Fruit fly (Drosophila melanogaster) whole organism, embryonic: ENCODE results near the gene CG7953.
A peak's percentile ranks its signal among the peaks of the same experiment; 100 is the strongest.

ENCODE experiments used
- Asciz ChIP-seq: fragments of 200-800 bp; sonication (Bioruptor generic); optimal IDR thresholded peaks from 2 replicates; lab custom pipeline; 2017; ENCODE audit warnings: missing biosample characterization, mild to moderate bottlenecking, missing genetic modification characterization, missing genetic modification reagents
- Bdp1 ChIP-seq: fragments of 200-800 bp; sonication (Bioruptor generic); optimal IDR thresholded peaks from 3 replicates; lab custom pipeline; 2016; ENCODE audit warnings: missing biosample characterization, missing genetic modification characterization
- CG1024 ChIP-seq: fragments of 200-800 bp; sonication (Bioruptor generic); IDR thresholded peaks from 2 replicates; pipeline ENCODE4 v1.3.6; 2022; ENCODE audit warnings: missing biosample characterization, missing genetic modification characterization
- CG10267 ChIP-seq: fragments of 200-800 bp; sonication (Bioruptor generic); optimal IDR thresholded peaks from 2 replicates; lab custom pipeline; 2018; ENCODE audit warnings: missing biosample characterization, mild to moderate bottlenecking, missing genetic modification characterization, moderate library complexity
- CG10321 ChIP-seq: fragments of 200-800 bp; sonication (Bioruptor generic); IDR thresholded peaks from 2 replicates; pipeline ENCODE4 v1.3.6; 2022; ENCODE audit warnings: missing biosample characterization, missing genetic modification characterization
- CG10959 ChIP-seq: fragments of 200-800 bp; sonication (Bioruptor generic); IDR thresholded peaks from 2 replicates; pipeline ENCODE4 v1.3.6; 2022; ENCODE audit warnings: missing biosample characterization, missing genetic modification characterization
- CG11398 ChIP-seq: fragments of 200-800 bp; sonication (Bioruptor generic); optimal IDR thresholded peaks from 2 replicates; lab custom pipeline; 2016; ENCODE audit warnings: missing biosample characterization, missing genetic modification characterization
- CG12659 ChIP-seq: fragments of 200-800 bp; sonication (Bioruptor generic); optimal IDR thresholded peaks from 3 replicates; lab custom pipeline; 2017; ENCODE audit warnings: mild to moderate bottlenecking, missing biosample characterization, missing genetic modification reagents, missing genetic modification characterization
- CG13123 ChIP-seq: fragments of 200-800 bp; sonication (Bioruptor generic); optimal IDR thresholded peaks from 2 replicates; lab custom pipeline; 2016; ENCODE audit warnings: missing biosample characterization, missing genetic modification characterization
- CG14014 ChIP-seq: fragments of 200-800 bp; sonication (Bioruptor generic); IDR thresholded peaks from 2 replicates; pipeline ENCODE4 v1.3.6; 2022; ENCODE audit warnings: missing biosample characterization, missing genetic modification characterization
- CG14965 ChIP-seq: fragments of 200-800 bp; sonication (Bioruptor generic); optimal IDR thresholded peaks from 2 replicates; lab custom pipeline; 2016; ENCODE audit warnings: missing biosample characterization, missing genetic modification characterization, borderline replicate concordance
- CG15269 ChIP-seq: fragments of 200-800 bp; sonication (Bioruptor generic); optimal IDR thresholded peaks from 2 replicates; lab custom pipeline; 2018; ENCODE audit warnings: missing biosample characterization, mild to moderate bottlenecking, missing genetic modification characterization, moderate library complexity
- CG1603 ChIP-seq: fragments of 200-800 bp; sonication (Bioruptor generic); optimal IDR thresholded peaks from 2 replicates; lab custom pipeline; 2019; ENCODE audit warnings: missing biosample characterization, mild to moderate bottlenecking, missing genetic modification characterization, moderate library complexity
- CG16815 ChIP-seq: fragments of 200-800 bp; sonication (Bioruptor generic); optimal IDR thresholded peaks from 3 replicates; lab custom pipeline; 2017; ENCODE audit warnings: missing biosample characterization, mild to moderate bottlenecking, missing genetic modification characterization
- CG17385 ChIP-seq: fragments of 200-800 bp; sonication (Bioruptor generic); optimal IDR thresholded peaks from 3 replicates; lab custom pipeline; 2018; ENCODE audit warnings: missing biosample characterization, mild to moderate bottlenecking, missing genetic modification characterization
- CG18619 ChIP-seq: fragments of 200-800 bp; sonication (Bioruptor generic); optimal IDR thresholded peaks from 3 replicates; lab custom pipeline; 2017; ENCODE audit warnings: missing biosample characterization, mild to moderate bottlenecking, missing genetic modification characterization
- CG2678 ChIP-seq: fragments of 200-800 bp; sonication (Bioruptor generic); optimal IDR thresholded peaks from 3 replicates; lab custom pipeline; 2019; ENCODE audit warnings: missing biosample characterization, mild to moderate bottlenecking, missing genetic modification characterization, moderate library complexity
- CG2712 ChIP-seq: fragments of 200-800 bp; optimal IDR thresholded peaks from 3 replicates; lab custom pipeline; 2019; ENCODE audit warnings: missing biosample characterization, mild to moderate bottlenecking, missing genetic modification characterization, moderate library complexity
- CG2875 ChIP-seq: fragments of 200-800 bp; sonication (Bioruptor generic); optimal IDR thresholded peaks from 2 replicates; lab custom pipeline; 2017; ENCODE audit warnings: missing biosample characterization, mild to moderate bottlenecking, missing genetic modification characterization, missing genetic modification reagents
- CG3726 ChIP-seq: fragments of 200-800 bp; sonication (Bioruptor generic); IDR thresholded peaks from 3 replicates; pipeline ENCODE4, ENCODE4 v1.3.6; 2022; ENCODE audit warnings: missing biosample characterization, missing genetic modification characterization
- CG43689 ChIP-seq: fragments of 200-800 bp; sonication (Bioruptor generic); IDR thresholded peaks from 2 replicates; pipeline ENCODE4 v1.3.6; 2022; ENCODE audit warnings: missing biosample characterization, missing genetic modification characterization
- CG6254 ChIP-seq: fragments of 200-800 bp; sonication (Bioruptor generic); optimal IDR thresholded peaks from 3 replicates; lab custom pipeline; 2017; ENCODE audit warnings: mild to moderate bottlenecking, missing biosample characterization, missing genetic modification reagents, missing genetic modification characterization
- CG6854 ChIP-seq: fragments of 200-800 bp; sonication (Bioruptor generic); optimal IDR thresholded peaks from 3 replicates; lab custom pipeline; 2017; ENCODE audit warnings: missing biosample characterization, mild to moderate bottlenecking, missing genetic modification characterization
- CG9609 ChIP-seq: fragments of 200-800 bp; sonication (Bioruptor generic); optimal IDR thresholded peaks from 3 replicates; lab custom pipeline; 2016; ENCODE audit warnings: missing biosample characterization, missing genetic modification characterization
- D19A ChIP-seq: fragments of 200-800 bp; optimal IDR thresholded peaks from 3 replicates; lab custom pipeline; 2019; ENCODE audit warnings: missing biosample characterization, mild to moderate bottlenecking, missing genetic modification characterization, moderate library complexity
- Hey ChIP-seq: fragments of 200-800 bp; sonication (Bioruptor generic); optimal IDR thresholded peaks from 3 replicates; lab custom pipeline; 2018; ENCODE audit warnings: missing biosample characterization, mild to moderate bottlenecking, missing genetic modification characterization
- Lpt ChIP-seq: fragments of >200 bp; optimal IDR thresholded peaks from 2 replicates; lab custom pipeline; 2018; ENCODE audit warnings: missing biosample characterization, missing genetic modification characterization
- Mrtf ChIP-seq: fragments of 200-800 bp; sonication (Bioruptor generic); IDR thresholded peaks from 3 replicates; pipeline ENCODE4 v1.3.6; 2022; ENCODE audit warnings: missing biosample characterization, missing genetic modification characterization
- NC2α ChIP-seq: fragments of 200-800 bp; sonication (Bioruptor generic); optimal IDR thresholded peaks from 2 replicates; lab custom pipeline; 2016; ENCODE audit warnings: missing biosample characterization, missing genetic modification characterization
- Rfx ChIP-seq: fragments of 200-800 bp; sonication (Bioruptor generic); IDR thresholded peaks from 2 replicates; pipeline ENCODE4 v1.3.6; 2022; ENCODE audit warnings: missing biosample characterization, missing genetic modification characterization
- Sox100B ChIP-seq: fragments of 200-800 bp; sonication (Bioruptor generic); optimal IDR thresholded peaks from 3 replicates; lab custom pipeline; 2018; ENCODE audit warnings: missing biosample characterization, mild to moderate bottlenecking, missing genetic modification characterization
- Spps ChIP-seq: fragments of 200-800 bp; sonication (Bioruptor generic); optimal IDR thresholded peaks from 2 replicates; lab custom pipeline; 2018; ENCODE audit warnings: missing biosample characterization, mild to moderate bottlenecking, missing genetic modification characterization
- Xbp1 ChIP-seq: fragments of 200-800 bp; sonication (Bioruptor generic); optimal IDR thresholded peaks from 3 replicates; lab custom pipeline; 2016; ENCODE audit warnings: missing biosample characterization, mild to moderate bottlenecking, missing genetic modification characterization
- YL-1 ChIP-seq: fragments of 200-800 bp; sonication (Bioruptor generic); optimal IDR thresholded peaks from 3 replicates; lab custom pipeline; 2017; ENCODE audit warnings: missing biosample characterization, mild to moderate bottlenecking, missing genetic modification characterization
- ab ChIP-seq: fragments of 200-800 bp; sonication (Bioruptor generic); optimal IDR thresholded peaks from 2 replicates; lab custom pipeline; 2016; ENCODE audit warnings: missing biosample characterization, missing genetic modification characterization
- cad ChIP-seq: fragments of >200 bp; optimal IDR thresholded peaks from 2 replicates; lab custom pipeline; 2017; ENCODE audit warnings: missing biosample characterization, missing genetic modification characterization
- cg ChIP-seq: fragments of 200-800 bp; sonication (Bioruptor generic); optimal IDR thresholded peaks from 3 replicates; lab custom pipeline; 2019; ENCODE audit warnings: missing biosample characterization, mild to moderate bottlenecking, missing genetic modification characterization, moderate library complexity
- ci ChIP-seq: fragments of 200-800 bp; sonication (Bioruptor generic); IDR thresholded peaks from 3 replicates; pipeline ENCODE4 v1.3.6; 2022; ENCODE audit warnings: missing biosample characterization, missing genetic modification characterization
- dmrt11E ChIP-seq: fragments of 200-800 bp; sonication (Bioruptor generic); optimal IDR thresholded peaks from 3 replicates; lab custom pipeline; 2018; ENCODE audit warnings: missing biosample characterization, mild to moderate bottlenecking, missing genetic modification characterization, moderate library complexity
- dysf ChIP-seq: fragments of 200-800 bp; sonication (Bioruptor generic); IDR thresholded peaks from 3 replicates; pipeline ENCODE4 v1.3.6; 2022; ENCODE audit warnings: missing biosample characterization, missing genetic modification characterization
- fd102C ChIP-seq: fragments of 200-800 bp; sonication (Bioruptor generic); optimal IDR thresholded peaks from 2 replicates; lab custom pipeline; 2018; ENCODE audit warnings: missing biosample characterization, mild to moderate bottlenecking, missing genetic modification characterization, moderate library complexity
- gt ChIP-seq: fragments of 200-800 bp; sonication (Bioruptor generic); IDR thresholded peaks from 2 replicates; pipeline ENCODE4 v1.3.6; 2022; ENCODE audit warnings: missing biosample characterization, missing genetic modification characterization
- h ChIP-seq: fragments of >200 bp; optimal IDR thresholded peaks from 2 replicates; lab custom pipeline; 2017
- insv ChIP-seq, 2 experiments: fragments of 200-800 bp; sonication (Bioruptor generic); optimal IDR thresholded peaks; 3 replicates each; lab custom pipeline; 2016 to 2018; ENCODE audit warnings: missing biosample characterization in 2 of 2, missing genetic modification characterization in 2 of 2
- jing ChIP-seq: fragments of 200-800 bp; sonication (Bioruptor generic); optimal IDR thresholded peaks from 2 replicates; lab custom pipeline; 2018; ENCODE audit warnings: missing biosample characterization, mild to moderate bottlenecking, missing genetic modification characterization
- kah ChIP-seq: fragments of 200-800 bp; sonication (Bioruptor generic); optimal IDR thresholded peaks from 2 replicates; lab custom pipeline; 2018; ENCODE audit warnings: missing biosample characterization, mild to moderate bottlenecking, missing genetic modification characterization
- onecut ChIP-seq: fragments of 200-800 bp; sonication (Bioruptor generic); IDR thresholded peaks from 2 replicates; pipeline ENCODE4 v1.3.6; 2022; ENCODE audit warnings: missing biosample characterization, missing genetic modification characterization
- peb ChIP-seq: fragments of 200-800 bp; sonication (Bioruptor generic); IDR thresholded peaks from 2 replicates; pipeline ENCODE4 v1.3.6; 2022; ENCODE audit warnings: missing biosample characterization, missing genetic modification characterization
- pros ChIP-seq: fragments of 200-800 bp; sonication (Bioruptor generic); optimal IDR thresholded peaks from 3 replicates; lab custom pipeline; 2019; ENCODE audit warnings: missing biosample characterization, mild to moderate bottlenecking, missing genetic modification characterization, moderate library complexity
- slp2 ChIP-seq: fragments of 200-800 bp; sonication (Bioruptor generic); optimal IDR thresholded peaks from 2 replicates; lab custom pipeline; 2016; ENCODE audit warnings: missing biosample characterization, missing genetic modification characterization
- twi ChIP-seq: fragments of 200-800 bp; optimal IDR thresholded peaks from 2 replicates; lab custom pipeline; 2019; ENCODE audit warnings: missing biosample characterization, mild to moderate bottlenecking, missing genetic modification characterization, moderate library complexity
- zen ChIP-seq: fragments of 200-800 bp; sonication (Bioruptor generic); optimal IDR thresholded peaks from 3 replicates; lab custom pipeline; 2018; ENCODE audit warnings: missing biosample characterization, mild to moderate bottlenecking, missing genetic modification characterization, moderate library complexity

CG7953 gene

DNA sequence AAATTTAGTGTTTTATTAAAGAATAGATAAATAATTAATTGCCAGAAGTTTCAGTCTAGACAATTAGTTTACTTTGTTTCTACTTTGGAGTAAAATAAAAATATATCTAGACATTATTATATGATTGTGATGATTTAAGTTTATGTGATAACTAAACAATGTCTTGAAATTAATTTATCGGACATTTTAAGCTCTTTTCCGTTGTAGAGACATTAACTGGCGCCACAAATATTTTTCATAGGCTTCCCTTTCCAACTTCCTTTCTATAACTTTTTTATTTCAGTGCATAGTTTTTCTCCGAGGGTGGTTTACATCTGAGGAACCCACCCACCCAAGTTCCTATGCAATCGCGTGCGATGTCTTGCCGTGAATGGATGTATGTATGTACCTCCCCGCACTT lies 29.0 kb downstream of the CG7953 start (continued):
- TF ChIP-seq fd102C (GFP tag; lab: Kevin White, UChicago) (no peak), kah (no peak), CG11398 (GFP tag; lab: Kevin White, UChicago) (no peak), pros (GFP tag; lab: Kevin White, UChicago) (peak; percentile 70), CG13123 (GFP tag; lab: Kevin White, UChicago) (no peak), CG10321 (no peak), Asciz (peak; percentile 41), CG1024 (GFP tag; lab: Robert Waterston, UW) (no peak), D19A (peak; percentile 18), CG2678 (tag; lab: Kevin White, UChicago) (peak; percentile 56), Hey (tag; lab: Kevin White, UChicago) (no peak), h (lab: Kevin White, UChicago) (no peak), Bdp1 (GFP tag; lab: Kevin White, UChicago) (no peak), YL-1 (GFP tag; lab: Kevin White, UChicago) (no peak), ab (GFP tag; lab: Kevin White, UChicago) (no peak), jing (GFP tag; lab: Kevin White, UChicago) (no peak), onecut (GFP tag; lab: Robert Waterston, UW) (no peak), CG14014 (GFP tag; lab: Robert Waterston, UW) (no peak), gt (no peak), CG16815 (GFP tag; lab: Kevin White, UChicago) (no peak), slp2 (GFP tag; lab: Kevin White, UChicago) (no peak), CG6854 (no peak), CG9609 (no peak), CG6254 (GFP tag; lab: Kevin White, UChicago) (peak; percentile 36), Rfx (no peak), dysf (GFP tag; lab: Robert Waterston, UW) (no peak), CG17385 (GFP tag; lab: Kevin White, UChicago) (peak; percentile 12), insv (GFP tag; optimal IDR thresholded peaks at IDR 0.05; lab: Kevin White, UChicago) (no peak), cg (GFP tag; lab: Kevin White, UChicago) (no peak), CG3726 (GFP tag; lab: Robert Waterston, UW) (no peak), CG43689 (GFP tag; lab: Robert Waterston, UW) (no peak), cad (GFP tag; lab: Kevin White, UChicago) (no peak), Mrtf (GFP tag; lab: Robert Waterston, UW) (no peak), NC2α (GFP tag; lab: Kevin White, UChicago) (no peak), peb (GFP tag; lab: Robert Waterston, UW) (no peak), zen (tag; lab: Kevin White, UChicago) (no peak), Spps (tag; lab: Kevin White, UChicago) (no peak), ci (GFP tag; lab: Robert Waterston, UW) (no peak; the same call in 2 of the 3 replicates), CG15269 (tag; lab: Kevin White, UChicago) (no peak), Lpt (GFP tag; lab: Kevin White, UChicago) (no peak), CG18619 (GFP tag; lab: Kevin White, UChicago) (peak; percentile 20), dmrt11E (tag; lab: Kevin White, UChicago) (peak; percentile 64), twi (tag; lab: Kevin White, UChicago) (peak; percentile 18), CG2712 (tag; lab: Kevin White, UChicago) (peak; percentile 62), CG1603 (tag; lab: Kevin White, UChicago) (no peak), CG12659 (GFP tag; lab: Kevin White, UChicago) (peak; percentile 16), CG10959 (no peak), CG10267 (tag; lab: Kevin White, UChicago) (peak; percentile 20), Xbp1 (GFP tag; lab: Kevin White, UChicago) (peak; percentile 25), Sox100B (GFP tag; lab: Kevin White, UChicago) (no peak), CG14965 (no peak), CG2875 (GFP tag; lab: Kevin White, UChicago) (peak; percentile 11)
